Worm (Caenorhabditis elegans) whole organism, L2 larva: ENCODE results near the gene smi-1.

ENCODE experiments used
- C34F6.9 ChIP-seq: fragments of 150-350 bp; optimal IDR thresholded peaks from 2 replicates; lab custom pipeline; 2014; ENCODE audit warnings: missing biosample characterization, missing genetic modification characterization
- F13H6.1 ChIP-seq: sonication (generic microtip); optimal IDR thresholded peaks from 2 replicates; lab custom pipeline; 2016; ENCODE audit warnings: missing genetic modification characterization, missing compliant biosample characterization
- R02D3.7 ChIP-seq: fragments of 150-350 bp; optimal IDR thresholded peaks from 2 replicates; lab custom pipeline; 2014; ENCODE audit warnings: missing biosample characterization, missing genetic modification characterization
- Y55F3AM.14 ChIP-seq: fragments of 200-800 bp; sonication (Bioruptor generic); optimal IDR thresholded peaks from 2 replicates; lab custom pipeline; 2018; ENCODE audit warnings: mild to moderate bottlenecking, missing genetic modification characterization, missing compliant biosample characterization
- ZK546.5 ChIP-seq: sonication (generic microtip); optimal IDR thresholded peaks from 2 replicates; lab custom pipeline; 2017; ENCODE audit warnings: missing biosample characterization, missing genetic modification characterization
- alr-1 ChIP-seq: fragments of 150-350 bp; optimal IDR thresholded peaks from 2 replicates; lab custom pipeline; 2014; ENCODE audit warnings: missing biosample characterization, missing genetic modification characterization
- aly-2 ChIP-seq: fragments of 150-350 bp; optimal IDR thresholded peaks from 2 replicates; lab custom pipeline; 2014; ENCODE audit warnings: missing biosample characterization, missing genetic modification characterization
- ama-1 ChIP-seq: fragments of 150-350 bp; optimal IDR thresholded peaks from 2 replicates; lab custom pipeline; 2018; ENCODE audit warnings: inconsistent platforms
- blmp-1 ChIP-seq: sonication (generic microtip); optimal IDR thresholded peaks from 2 replicates; lab custom pipeline; 2017; ENCODE audit warnings: missing genetic modification characterization, mild to moderate bottlenecking, missing compliant biosample characterization, antibody characterized with exemption, moderate library complexity; ENCODE audit not compliant: insufficient read depth
- ceh-16 ChIP-seq: fragments of 150-350 bp; optimal IDR thresholded peaks from 2 replicates; lab custom pipeline; 2014; ENCODE audit warnings: missing biosample characterization, missing genetic modification characterization
- ceh-82 ChIP-seq: fragments of 150-350 bp; optimal IDR thresholded peaks from 2 replicates; lab custom pipeline; 2014; ENCODE audit warnings: missing biosample characterization, missing genetic modification characterization
- crh-2 ChIP-seq: sonication (generic microtip); optimal IDR thresholded peaks from 2 replicates; lab custom pipeline; 2017; ENCODE audit warnings: missing biosample characterization, missing genetic modification characterization
- dmd-4 ChIP-seq: sonication (generic microtip); optimal IDR thresholded peaks from 2 replicates; lab custom pipeline; 2017; ENCODE audit warnings: missing biosample characterization, missing genetic modification characterization
- egl-27 ChIP-seq: sonication (generic microtip); optimal IDR thresholded peaks from 3 replicates; lab custom pipeline; 2017; ENCODE audit warnings: missing biosample characterization, missing genetic modification reagents, missing genetic modification characterization
- elt-3 ChIP-seq: sonication (generic microtip); optimal IDR thresholded peaks from 2 replicates; lab custom pipeline; 2017; ENCODE audit warnings: missing biosample characterization, missing genetic modification characterization
- fos-1 ChIP-seq: fragments of 150-350 bp; optimal IDR thresholded peaks from 2 replicates; lab custom pipeline; 2014; ENCODE audit warnings: missing biosample characterization, missing genetic modification characterization
- gmeb-1 ChIP-seq: fragments of 150-350 bp; optimal IDR thresholded peaks from 2 replicates; lab custom pipeline; 2014; ENCODE audit warnings: missing biosample characterization, missing genetic modification characterization
- lin-11 ChIP-seq: fragments of 150-350 bp; sonication (generic microtip); optimal IDR thresholded peaks from 2 replicates; lab custom pipeline; 2014; ENCODE audit warnings: missing biosample characterization, missing genetic modification characterization, inconsistent platforms, mixed read lengths
- lin-13 ChIP-seq: fragments of 150-350 bp; optimal IDR thresholded peaks from 2 replicates; lab custom pipeline; 2014; ENCODE audit warnings: missing biosample characterization, missing genetic modification reagents, missing genetic modification characterization
- lin-39 ChIP-seq: fragments of 150-350 bp; optimal IDR thresholded peaks from 2 replicates; lab custom pipeline; 2014; ENCODE audit warnings: missing biosample characterization, missing genetic modification reagents, missing genetic modification characterization
- lsy-2 ChIP-seq, 2 experiments: fragments of 150-350 bp in 1 of 2; sonication (generic microtip) in 1 of 2; optimal IDR thresholded peaks; 2 replicates each; lab custom pipeline; 2014 to 2017; ENCODE audit warnings: missing biosample characterization in 2 of 2, missing genetic modification characterization in 2 of 2
- mab-5 ChIP-seq: fragments of 150-350 bp; optimal IDR thresholded peaks from 2 replicates; lab custom pipeline; 2014; ENCODE audit warnings: missing biosample characterization, missing genetic modification characterization
- mbf-1 ChIP-seq: sonication (generic microtip); optimal IDR thresholded peaks from 2 replicates; lab custom pipeline; 2017; ENCODE audit warnings: missing biosample characterization, missing genetic modification characterization
- nhr-11 ChIP-seq: fragments of 150-350 bp; optimal IDR thresholded peaks from 2 replicates; lab custom pipeline; 2014; ENCODE audit warnings: missing biosample characterization, missing genetic modification characterization
- nhr-12 ChIP-seq: fragments of 150-350 bp; optimal IDR thresholded peaks from 2 replicates; lab custom pipeline; 2014; ENCODE audit warnings: missing biosample characterization, missing genetic modification characterization
- nhr-129 ChIP-seq: fragments of 150-350 bp; optimal IDR thresholded peaks from 2 replicates; lab custom pipeline; 2014; ENCODE audit warnings: missing biosample characterization, missing genetic modification characterization
- nhr-21 ChIP-seq: fragments of 150-350 bp; optimal IDR thresholded peaks from 2 replicates; lab custom pipeline; 2014; ENCODE audit warnings: missing biosample characterization, missing genetic modification characterization
- nhr-237 ChIP-seq: fragments of 150-350 bp; optimal IDR thresholded peaks from 2 replicates; lab custom pipeline; 2014; ENCODE audit warnings: missing biosample characterization, missing genetic modification characterization
- nhr-25 ChIP-seq: fragments of 150-350 bp; sonication (generic microtip); optimal IDR thresholded peaks from 3 replicates; lab custom pipeline; 2014; ENCODE audit warnings: missing biosample characterization, missing genetic modification characterization
- nhr-77 ChIP-seq: fragments of 150-350 bp; optimal IDR thresholded peaks from 2 replicates; lab custom pipeline; 2014; ENCODE audit warnings: missing biosample characterization, missing genetic modification characterization
- peb-1 ChIP-seq: fragments of 150-350 bp; optimal IDR thresholded peaks from 2 replicates; lab custom pipeline; 2014; ENCODE audit warnings: missing biosample characterization, missing genetic modification characterization
- skn-1 ChIP-seq: sonication (generic microtip); optimal IDR thresholded peaks from 2 replicates; lab custom pipeline; 2017; ENCODE audit warnings: missing biosample characterization, missing genetic modification characterization
- sma-3 ChIP-seq: sonication (generic microtip); optimal IDR thresholded peaks from 2 replicates; lab custom pipeline; 2016; ENCODE audit warnings: missing genetic modification reagents, missing genetic modification characterization, missing compliant biosample characterization
- sma-9 ChIP-seq, 2 experiments: fragments of 150-350 bp in 1 of 2; sonication (generic microtip) in 1 of 2; optimal IDR thresholded peaks; 2 replicates each; lab custom pipeline; 2014 to 2016; ENCODE audit warnings: missing genetic modification characterization in 2 of 2, mild to moderate bottlenecking in 1 of 2, missing biosample characterization in 1 of 2, missing compliant biosample characterization in 1 of 2, missing genetic modification reagents in 1 of 2, moderate library complexity in 1 of 2
- snpc-4 ChIP-seq: fragments of 150-350 bp; optimal IDR thresholded peaks from 2 replicates; lab custom pipeline; 2014; ENCODE audit warnings: missing biosample characterization, missing genetic modification characterization
- unc-39 ChIP-seq: fragments of 150-350 bp; optimal IDR thresholded peaks from 2 replicates; lab custom pipeline; 2014; ENCODE audit warnings: missing biosample characterization, missing genetic modification characterization
- unc-55 ChIP-seq: fragments of 150-350 bp; sonication (generic microtip); optimal IDR thresholded peaks from 3 replicates; lab custom pipeline; 2014; ENCODE audit warnings: missing biosample characterization, missing genetic modification reagents, missing genetic modification characterization
- unc-62 ChIP-seq: fragments of 150-350 bp; optimal IDR thresholded peaks from 2 replicates; lab custom pipeline; 2014; ENCODE audit warnings: missing biosample characterization, missing genetic modification reagents, missing genetic modification characterization
- zag-1 ChIP-seq: fragments of 150-350 bp; optimal IDR thresholded peaks from 2 replicates; lab custom pipeline; 2014; ENCODE audit warnings: missing biosample characterization, missing genetic modification characterization
- ztf-1 ChIP-seq: fragments of 200-800 bp; sonication (Bioruptor generic); conservative IDR thresholded peaks from 2 replicates; pipeline ENCODE4 v1.3.6; 2022; ENCODE audit warnings: missing genetic modification characterization, missing compliant biosample characterization
- ztf-4 ChIP-seq: fragments of 150-350 bp; optimal IDR thresholded peaks from 2 replicates; lab custom pipeline; 2014; ENCODE audit warnings: missing biosample characterization, missing genetic modification characterization

smi-1 gene

ce11 chrIII:1853944-1854343, 24.2 kb upstream of the smi-1 start:
- TF ChIP-seq blmp-1 (tag; lab: Kevin White, UChicago) (peak; percentile 64), gmeb-1 (peak; percentile 1), peb-1 (tag; lab: Kevin White, UChicago) (no peak), lsy-2 (tag; optimal IDR thresholded peaks at IDR 0.05; lab: Kevin White, UChicago) (peak in 1 of 2 experiments; percentile 7), nhr-25 (tag; lab: Kevin White, UChicago) (peak; percentile 11)

DNA sequence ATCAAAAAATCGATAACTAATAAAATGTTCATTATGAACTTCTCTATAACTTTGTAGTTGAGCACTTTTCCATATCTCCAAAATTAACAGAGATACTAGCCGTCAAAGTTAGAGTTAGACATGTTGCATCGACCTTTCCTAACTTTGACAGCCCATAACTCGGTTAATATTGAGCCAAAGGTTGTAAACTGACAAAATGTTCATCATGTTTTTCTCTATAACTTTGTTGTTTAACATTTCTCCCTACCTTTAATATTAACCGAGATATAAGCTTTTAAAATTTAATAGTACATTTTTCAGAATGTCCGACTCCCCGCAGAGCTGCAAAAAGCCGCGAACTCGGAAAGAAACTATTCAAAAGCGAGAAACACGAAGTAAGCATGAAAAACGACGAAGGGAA, 23.1 kb upstream of the smi-1 start, which contains the start of gene hlh-33:
Gene hlh-33, plus strand, starts transcription at position 301 of the 400 bp plus-strand sequence.
- TF ChIP-seq lin-11 (no peak), Y55F3AM.14 (GFP tag; lab: Kevin White, UChicago) (no peak), egl-27 (tag; lab: Kevin White, UChicago) (no peak)
- TF ChIP-seq, all 48 proteins: peak for 0

ce11 chrIII:1856175-1856574, 22.0 kb upstream of the smi-1 start:
- TF ChIP-seq mab-5: no peak
- no peak for TF ChIP-seq nhr-129 (tag; lab: Kevin White, UChicago)
- no peak for TF ChIP-seq elt-3
- TF ChIP-seq nhr-25 (tag; lab: Kevin White, UChicago): no peak
- no peak for TF ChIP-seq nhr-12
- no peak for TF ChIP-seq ztf-1
- no peak for TF ChIP-seq sma-9 (GFP tag; optimal IDR thresholded peaks at IDR 0.05; lab: Kevin White, UChicago)
- no peak for TF ChIP-seq sma-9 (tag; optimal IDR thresholded peaks at IDR 0.05; lab: Kevin White, UChicago)
- TF ChIP-seq nhr-21 (tag; lab: Kevin White, UChicago): no peak
- TF ChIP-seq fos-1 (tag; lab: Kevin White, UChicago): no peak
- no peak for TF ChIP-seq C34F6.9 (tag; lab: Kevin White, UChicago)
- no peak for TF ChIP-seq ceh-82 (tag; lab: Kevin White, UChicago)
- TF ChIP-seq unc-62 (GFP tag; lab: Kevin White, UChicago): no peak
- no peak for TF ChIP-seq Y55F3AM.14 (GFP tag; lab: Kevin White, UChicago)
- TF ChIP-seq, all 48 proteins: peak for 0

ce11 chrIII:1856679-1857078, 21.5 kb upstream of the smi-1 start:
- peak; percentile 8 for TF ChIP-seq nhr-25 (tag; lab: Kevin White, UChicago)
- TF ChIP-seq ztf-4 (tag; lab: Kevin White, UChicago): no peak
- TF ChIP-seq, all 48 proteins: peak for 1

DNA sequence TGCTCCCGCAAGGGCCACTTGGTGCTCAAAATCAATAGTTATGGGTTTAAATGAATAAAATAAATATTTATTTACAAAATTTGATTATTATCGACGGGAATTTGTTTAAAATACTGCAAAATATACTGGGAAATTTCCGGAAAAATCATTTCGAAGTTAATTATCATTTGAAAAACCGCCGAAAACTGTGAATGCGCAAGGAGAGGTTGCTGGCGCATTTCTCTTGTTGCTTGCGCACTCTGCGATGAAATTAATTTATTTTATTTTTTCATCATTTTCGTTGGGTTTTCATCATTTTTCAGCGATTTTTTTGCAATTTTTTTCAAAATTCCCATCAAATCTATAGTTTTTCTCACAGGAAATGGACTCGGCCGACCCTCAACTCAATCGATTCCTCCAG, 18.6 kb upstream of the smi-1 start, which contains the start of gene ddp-1:
Gene ddp-1, plus strand, starts transcription at position 357 of the 400 bp plus-strand sequence.
- TF ChIP-seq lin-11 (peak; percentile 88), nhr-77 (tag; lab: Kevin White, UChicago) (peak; percentile 74), R02D3.7 (peak; percentile 73), egl-27 (tag; lab: Kevin White, UChicago) (peak; percentile 91), crh-2 (tag; lab: Kevin White, UChicago) (peak; percentile 96), ztf-4 (tag; lab: Kevin White, UChicago) (peak; percentile 89), nhr-21 (tag; lab: Kevin White, UChicago) (peak; percentile 95), ZK546.5 (peak; percentile 77), lin-13 (GFP tag; lab: Kevin White, UChicago) (peak; percentile 97), Y55F3AM.14 (GFP tag; lab: Kevin White, UChicago) (peak; percentile 80), mab-5 (peak; percentile 94), elt-3 (no peak), dmd-4 (tag; lab: Kevin White, UChicago) (peak; percentile 64), alr-1 (tag; lab: Kevin White, UChicago) (no peak), nhr-129 (tag; lab: Kevin White, UChicago) (peak; percentile 78), zag-1 (tag; lab: Kevin White, UChicago) (peak; percentile 80), nhr-11 (tag; lab: Kevin White, UChicago) (no peak), peb-1 (tag; lab: Kevin White, UChicago) (no peak), ceh-16 (tag; lab: Kevin White, UChicago) (peak; percentile 81), fos-1 (tag; lab: Kevin White, UChicago) (peak; percentile 87), unc-55 (peak; percentile 99), sma-9 (GFP tag; optimal IDR thresholded peaks at IDR 0.05; lab: Kevin White, UChicago) (peak; percentile 98), sma-9 (tag; optimal IDR thresholded peaks at IDR 0.05; lab: Kevin White, UChicago) (no peak), ceh-82 (tag; lab: Kevin White, UChicago) (peak; percentile 83), nhr-12 (no peak), sma-3 (GFP tag; lab: Kevin White, UChicago) (peak; percentile 96), aly-2 (tag; lab: Kevin White, UChicago) (peak; percentile 71), F13H6.1 (tag; lab: Kevin White, UChicago) (peak; percentile 93), snpc-4 (tag; lab: Kevin White, UChicago) (peak; percentile 69), ama-1 (lab: Kevin White, UChicago) (peak; percentile 87), C34F6.9 (tag; lab: Kevin White, UChicago) (peak; percentile 97), unc-62 (GFP tag; lab: Kevin White, UChicago) (peak; percentile 82), skn-1 (tag; lab: Kevin White, UChicago) (no peak), nhr-237 (tag; lab: Kevin White, UChicago) (peak; percentile 83), unc-39 (tag; lab: Kevin White, UChicago) (no peak), blmp-1 (tag; lab: Kevin White, UChicago) (peak; percentile 71), lsy-2 (tag; optimal IDR thresholded peaks at IDR 0.05; lab: Kevin White, UChicago) (peak; percentile 95 to 97), lin-39 (tag; lab: Kevin White, UChicago) (peak; percentile 59), gmeb-1 (peak; percentile 100), mbf-1 (peak; percentile 41)
